Fruit fly (Drosophila melanogaster): Measurements from ENCODE around the gene MSBP.

DNA sequence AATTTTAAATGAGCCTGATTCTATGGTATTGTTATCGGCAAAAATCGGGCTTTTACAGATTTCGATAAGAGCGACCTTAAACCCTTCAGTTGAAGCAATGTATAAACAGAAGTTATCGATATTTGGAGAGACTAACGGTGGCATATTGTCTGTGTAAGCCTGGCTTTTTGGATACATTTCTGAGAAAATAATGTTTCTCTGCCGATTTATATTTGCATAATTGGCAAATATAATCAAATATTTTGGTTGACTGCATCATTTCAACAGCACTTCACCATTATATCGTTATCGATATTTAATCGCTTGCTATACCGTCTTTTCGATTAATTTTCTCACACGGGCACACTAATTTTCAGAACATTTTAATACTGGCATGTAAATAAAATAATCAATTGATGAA is 20.1 kb downstream of the MSBP start, which contains the start of gene CG16952:
- no peak for TF ChIP-seq Hr4 (GFP tag; optimal IDR thresholded peaks at IDR 0.05)
- no peak for TF ChIP-seq Hr38 (GFP tag; optimal IDR thresholded peaks at IDR 0.05)
- no peak for TF ChIP-seq CG6792 (GFP tag; optimal IDR thresholded peaks at IDR 0.05)
- no peak for TF ChIP-seq eg (GFP tag; IDR thresholded peaks at IDR 0.05)
- TF ChIP-seq salr (GFP tag; optimal IDR thresholded peaks at IDR 0.05), result no peak
- no peak for TF ChIP-seq Sox15 (GFP tag; optimal IDR thresholded peaks at IDR 0.05)
- TF ChIP-seq CG9139 (GFP tag; optimal IDR thresholded peaks at IDR 0.05), result no peak
- no peak for TF ChIP-seq CG11902 (GFP tag; optimal IDR thresholded peaks at IDR 0.05)
- no peak for TF ChIP-seq CG3032 (tag; optimal IDR thresholded peaks at IDR 0.05)
- TF ChIP-seq topi (GFP tag; optimal IDR thresholded peaks at IDR 0.05), result peak; percentile 0
- no peak for TF ChIP-seq Ets21C (GFP tag; optimal IDR thresholded peaks at IDR 0.05)
